Fruit fly (Drosophila melanogaster): ENCODE data around the gene Ncoa6.

- TF ChIP-seq CG2129 (GFP tag; IDR thresholded peaks at IDR 0.05; ENCODE audit: partially characterized antibody) = no peak
- no peak for TF ChIP-seq CG13894 (tag; optimal IDR thresholded peaks at IDR 0.05)
- TF ChIP-seq grau (tag; optimal IDR thresholded peaks at IDR 0.05) = no peak
- TF ChIP-seq Tbp (GFP tag; optimal IDR thresholded peaks at IDR 0.05) = no peak
- no peak for TF ChIP-seq CG17612 (GFP tag; IDR thresholded peaks at IDR 0.05)
- no peak for TF ChIP-seq Awh (GFP tag; IDR thresholded peaks at IDR 0.05)
- TF ChIP-seq CG8478 (optimal IDR thresholded peaks at IDR 0.05) = no peak
- no peak for TF ChIP-seq Atf6 (GFP tag; IDR thresholded peaks at IDR 0.05)
- TF ChIP-seq CG2889 (GFP tag; IDR thresholded peaks at IDR 0.05) = no peak
Measured at dm6 chr2L:5372552-5372951, 46.1 kb upstream of the Ncoa6 start.

Measured in whole organism, embryonic.